Worm (Caenorhabditis elegans): ENCODE results near the gene W05B10.3.

DNA sequence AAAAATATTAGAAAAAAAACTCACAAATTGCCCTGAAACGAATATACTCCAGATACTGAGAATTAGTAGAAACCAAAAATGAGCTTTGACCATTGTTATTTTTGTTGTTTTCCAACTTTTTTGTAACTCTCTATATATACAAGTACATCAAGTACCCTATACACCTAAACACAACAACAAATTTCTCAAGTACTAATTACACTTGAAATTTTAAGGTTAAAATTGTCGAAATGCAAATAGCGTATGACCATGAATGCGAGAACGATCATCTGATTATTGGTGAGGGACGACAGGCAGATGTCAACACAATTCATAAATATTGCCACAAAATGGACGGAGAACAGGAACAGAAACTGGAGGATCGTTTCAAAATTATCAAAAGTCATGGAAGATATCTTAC, 37.1 kb downstream of the W05B10.3 start, which contains the start of gene F56H9.9:
- no peak for TF ChIP-seq nhr-76 (tag; optimal IDR thresholded peaks at IDR 0.05)
- TF ChIP-seq arid-1 (GFP tag; conservative IDR thresholded peaks at IDR 0.05), result no peak
- TF ChIP-seq madf-5 (GFP tag; IDR thresholded peaks at IDR 0.05), result no peak
